Fruit fly (Drosophila melanogaster): ENCODE results near the gene capt.

Gene capt

DNA sequence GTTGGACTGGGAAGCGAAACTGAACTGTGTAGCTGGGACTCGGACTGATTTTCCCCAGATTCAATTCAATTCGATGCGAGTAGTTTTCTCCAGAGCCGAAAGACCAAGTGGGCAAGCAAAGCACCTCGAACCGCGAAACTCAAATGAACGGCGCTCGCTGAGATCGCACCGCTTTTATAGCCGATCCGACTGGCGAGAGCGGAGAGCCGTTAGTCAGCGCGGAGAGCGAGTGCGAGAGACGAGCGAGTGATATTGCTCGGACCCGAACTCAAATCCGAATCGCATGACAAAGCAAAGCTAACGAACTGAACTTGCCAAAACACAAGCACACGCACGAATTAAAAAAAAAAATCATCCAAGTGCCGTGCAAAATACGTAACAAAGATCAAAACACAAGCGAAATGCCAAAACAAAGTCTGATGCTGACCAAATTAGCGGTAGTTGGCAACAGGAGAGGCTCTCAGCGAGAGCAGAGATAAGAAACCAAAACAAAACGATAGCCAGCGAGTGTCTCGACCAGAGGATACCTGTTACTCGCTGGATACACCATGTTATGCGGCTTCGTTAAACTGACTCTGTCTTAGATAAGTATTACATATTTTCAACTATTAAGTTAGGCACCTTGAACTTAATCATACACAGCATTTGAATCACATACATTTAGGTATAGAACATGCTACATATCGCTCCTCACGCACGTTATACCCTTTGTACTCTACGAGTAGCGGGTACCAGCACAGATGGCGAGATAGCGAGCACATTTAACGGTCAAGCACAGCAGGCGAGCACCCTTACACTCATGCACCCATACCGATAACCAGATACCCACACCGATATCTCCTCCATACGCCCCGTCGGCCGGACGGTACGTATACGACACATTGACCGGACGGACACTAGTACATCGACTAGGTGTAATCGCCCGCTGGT is 38.9 kb downstream of the capt start (continued):
- TF ChIP-seq CG10431 (GFP tag; optimal IDR thresholded peaks at IDR 0.05) (no peak), Sin3A (optimal IDR thresholded peaks at IDR 0.05) (no peak), CG10209 (GFP tag; optimal IDR thresholded peaks at IDR 0.05) (peak; percentile 72), CG12391 (tag; optimal IDR thresholded peaks at IDR 0.05) (peak; percentile 74), CG1024 (GFP tag; IDR thresholded peaks at IDR 0.05) (peak; percentile 25; the same call in 1 of the 2 replicates), CG10274 (GFP tag; optimal IDR thresholded peaks at IDR 0.05) (peak; percentile 42), CG14014 (GFP tag; IDR thresholded peaks at IDR 0.05) (peak; percentile 87), CG12659 (GFP tag; optimal IDR thresholded peaks at IDR 0.05) (peak; percentile 65), CG14710 (tag; optimal IDR thresholded peaks at IDR 0.05) (peak; percentile 23), CG42726 (GFP tag; IDR thresholded peaks at IDR 0.05; ENCODE audit: partially characterized antibody) (peak; percentile 55; the same call in 1 of the 2 replicates), CG10959 (GFP tag; IDR thresholded peaks at IDR 0.05) (0 out of 2 replicates have a peak, but pooled peaks have one; percentile 32), CG8388 (GFP tag; optimal IDR thresholded peaks at IDR 0.05) (peak; percentile 55), CG6813 (GFP tag; optimal IDR thresholded peaks at IDR 0.05) (peak; percentile 12), ERR (GFP tag; optimal IDR thresholded peaks at IDR 0.05) (peak; percentile 1), CG33557 (GFP tag; optimal IDR thresholded peaks at IDR 0.05) (no peak), CG12299 (tag; optimal IDR thresholded peaks at IDR 0.05) (peak; percentile 17), TFAM (GFP tag; optimal IDR thresholded peaks at IDR 0.05) (no peak), ham (GFP tag; IDR thresholded peaks at IDR 0.05) (no peak), CG3838 (GFP tag; optimal IDR thresholded peaks at IDR 0.05) (no peak), nmo (GFP tag; optimal IDR thresholded peaks at IDR 0.05) (peak; percentile 75), zf30C (GFP tag; optimal IDR thresholded peaks at IDR 0.05) (no peak), CG7786 (GFP tag; optimal IDR thresholded peaks at IDR 0.05) (peak; percentile 83), Hr3 (GFP tag; optimal IDR thresholded peaks at IDR 0.05) (peak; percentile 59), CG34224 (GFP tag; IDR thresholded peaks at IDR 0.05; ENCODE audit: partially characterized antibody) (peak; percentile 50; the same call in 2 of the 3 replicates), CG17328 (GFP tag; IDR thresholded peaks at IDR 0.05) (peak; percentile 62), crol (GFP tag; IDR thresholded peaks at IDR 0.05) (no peak), Atf-2 (GFP tag; optimal IDR thresholded peaks at IDR 0.05) (peak; percentile 57), az2 (GFP tag; optimal IDR thresholded peaks at IDR 0.05) (peak; percentile 62), CG14667 (GFP tag; IDR thresholded peaks at IDR 0.05) (no peak; the same call in 1 of the 2 replicates), crc (GFP tag; optimal IDR thresholded peaks at IDR 0.05) (no peak), CG16813 (GFP tag; IDR thresholded peaks at IDR 0.05; ENCODE audit: partially characterized antibody) (no peak), Lpt (GFP tag; optimal IDR thresholded peaks at IDR 0.05) (no peak), Hr39 (optimal IDR thresholded peaks at IDR 0.05) (no peak), Awh (GFP tag; IDR thresholded peaks at IDR 0.05) (peak; percentile 36; the same call in 1 of the 2 replicates), fd3F (GFP tag; optimal IDR thresholded peaks at IDR 0.05) (peak; percentile 60), CG12155 (GFP tag; optimal IDR thresholded peaks at IDR 0.05) (peak; percentile 85), CG5180 (GFP tag; optimal IDR thresholded peaks at IDR 0.05) (no peak), CG3065 (GFP tag; optimal IDR thresholded peaks at IDR 0.05) (no peak), CG12219 (GFP tag; optimal IDR thresholded peaks at IDR 0.05) (peak; percentile 58), sd (tag; optimal IDR thresholded peaks at IDR 0.05) (peak; percentile 49), abd-A (tag; optimal IDR thresholded peaks at IDR 0.05) (no peak), unpg (GFP tag; optimal IDR thresholded peaks at IDR 0.05) (peak; percentile 70), h (optimal IDR thresholded peaks at IDR 0.05) (no peak), NFAT (GFP tag; IDR thresholded peaks at IDR 0.05) (peak; percentile 66), pzg (GFP tag; optimal IDR thresholded peaks at IDR 0.05) (no peak), CG2120 (GFP tag; optimal IDR thresholded peaks at IDR 0.05) (peak; percentile 94), ken (GFP tag; IDR thresholded peaks at IDR 0.05) (peak; percentile 72; the same call in 2 of the 3 replicates), CG34422 (GFP tag; IDR thresholded peaks at IDR 0.05) (peak; percentile 66; the same call in 2 of the 3 replicates), Fer2 (tag; optimal IDR thresholded peaks at IDR 0.05) (no peak)
